Fruit fly (Drosophila melanogaster): ENCODE data around the gene CG17721.

CG17721 gene

DNA sequence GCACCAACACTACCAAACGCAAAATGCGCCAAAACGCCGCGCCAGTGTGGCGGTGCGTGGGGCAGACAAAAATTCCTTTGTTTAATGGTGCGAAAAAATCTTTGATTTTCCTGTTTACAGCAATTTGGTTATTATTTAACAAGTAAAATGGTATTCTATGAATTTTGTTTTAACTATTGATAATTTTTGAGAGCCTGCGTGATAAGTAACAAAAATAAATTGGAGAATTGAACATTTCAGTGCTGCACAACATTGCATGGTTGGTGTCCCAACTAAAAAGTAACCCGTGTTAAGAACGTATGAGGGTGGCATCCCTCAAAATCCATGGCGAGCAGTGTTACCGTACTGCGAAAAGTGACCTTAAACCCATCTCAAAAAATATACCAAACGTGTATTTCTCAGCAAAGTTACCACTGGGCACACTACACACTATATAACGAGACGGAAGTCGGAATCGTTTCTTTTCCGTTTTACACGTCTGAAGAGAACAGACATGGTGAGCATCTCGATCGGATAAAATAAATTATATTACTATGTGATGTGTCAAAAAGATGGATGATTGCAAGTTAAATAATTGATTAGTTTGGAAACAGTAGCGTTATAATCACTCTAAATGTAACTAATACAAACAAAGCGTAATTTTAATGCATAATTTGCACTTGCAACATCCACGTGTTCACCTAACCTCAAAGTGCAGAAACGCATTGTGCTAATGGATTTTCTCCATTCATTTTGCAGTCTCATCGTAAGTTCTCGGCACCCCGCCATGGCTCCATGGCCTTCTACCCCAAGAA, 13.3 kb upstream of the CG17721 start, which contains the start of the genes CG6693 and RpL3 (continued):
- TF ChIP-seq CG7987 (GFP tag; optimal IDR thresholded peaks at IDR 0.05) (peak; percentile 95), CG11696 (GFP tag; IDR thresholded peaks at IDR 0.05) (peak; percentile 72), sisA (GFP tag; IDR thresholded peaks at IDR 0.05) (no peak), MBD-R2 (GFP tag; IDR thresholded peaks at IDR 0.05) (peak; percentile 53), CG15514 (GFP tag; optimal IDR thresholded peaks at IDR 0.05) (peak; percentile 87), CG17912 (GFP tag; optimal IDR thresholded peaks at IDR 0.05) (peak; percentile 76), ERR (GFP tag; optimal IDR thresholded peaks at IDR 0.05) (peak; percentile 47), CG4282 (GFP tag; optimal IDR thresholded peaks at IDR 0.05) (peak; percentile 5), pum (GFP tag; optimal IDR thresholded peaks at IDR 0.05) (no peak), gro (GFP tag; optimal IDR thresholded peaks at IDR 0.05) (peak; percentile 87), CG14014 (GFP tag; IDR thresholded peaks at IDR 0.05) (peak; percentile 72; the same call in 1 of the 2 replicates), CG18619 (GFP tag; optimal IDR thresholded peaks at IDR 0.05) (peak; percentile 80), Spps (tag; optimal IDR thresholded peaks at IDR 0.05) (peak; percentile 56), CG17328 (GFP tag; IDR thresholded peaks at IDR 0.05) (peak; percentile 63), CG10267 (tag; optimal IDR thresholded peaks at IDR 0.05) (peak; percentile 96), CG1233 (GFP tag; optimal IDR thresholded peaks at IDR 0.05) (peak; percentile 79), Awh (GFP tag; IDR thresholded peaks at IDR 0.05) (peak; percentile 84; the same call in 1 of the 2 replicates), CG11398 (GFP tag; optimal IDR thresholded peaks at IDR 0.05) (peak; percentile 55), Mrtf (GFP tag; IDR thresholded peaks at IDR 0.05) (peak; percentile 51; the same call in 1 of the 3 replicates)

DNA sequence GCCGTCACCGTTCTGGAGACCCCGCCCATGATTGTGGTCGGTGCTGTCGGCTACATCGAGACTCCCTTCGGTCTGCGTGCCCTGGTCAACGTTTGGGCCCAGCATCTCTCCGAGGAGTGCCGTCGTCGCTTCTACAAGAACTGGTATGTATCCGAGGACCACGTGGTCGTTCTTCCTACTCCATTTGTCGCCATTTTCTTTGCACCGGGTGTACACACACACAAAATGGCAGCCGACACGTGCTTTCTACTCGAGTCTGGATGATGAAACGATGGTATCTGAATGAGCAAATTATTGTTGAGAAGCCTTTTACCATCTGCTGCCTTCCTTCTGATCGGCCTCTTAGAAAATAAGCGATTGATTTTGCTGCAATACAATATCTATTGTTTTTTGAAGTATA, 12.4 kb upstream of the CG17721 start:
- TF ChIP-seq twi (tag; optimal IDR thresholded peaks at IDR 0.05) (peak; percentile 17), CG1602 (GFP tag; optimal IDR thresholded peaks at IDR 0.05) (no peak), CG11723 (GFP tag; optimal IDR thresholded peaks at IDR 0.05) (no peak), eyg (GFP tag; optimal IDR thresholded peaks at IDR 0.05) (no peak), ro (GFP tag; IDR thresholded peaks at IDR 0.05) (no peak), ind (GFP tag; optimal IDR thresholded peaks at IDR 0.05) (no peak), Nf-YA (GFP tag; IDR thresholded peaks at IDR 0.05) (no peak), phol (tag; optimal IDR thresholded peaks at IDR 0.05) (peak; percentile 92), tx (GFP tag; optimal IDR thresholded peaks at IDR 0.05) (no peak), Sry-δ (GFP tag; optimal IDR thresholded peaks at IDR 0.05) (no peak), D (optimal IDR thresholded peaks at IDR 0.05) (no peak), D (GFP tag; optimal IDR thresholded peaks at IDR 0.05) (no peak), ci (GFP tag; IDR thresholded peaks at IDR 0.05) (no peak), CG2712 (tag; optimal IDR thresholded peaks at IDR 0.05) (no peak), pum (GFP tag; optimal IDR thresholded peaks at IDR 0.05) (no peak), Ssrp (tag; optimal IDR thresholded peaks at IDR 0.05) (no peak), vvl (GFP tag; IDR thresholded peaks at IDR 0.05) (no peak), CG31224 (GFP tag; IDR thresholded peaks at IDR 0.05) (no peak), cato (GFP tag; optimal IDR thresholded peaks at IDR 0.05; ENCODE audit: borderline replicate concordance) (no peak), CG32767 (GFP tag; IDR thresholded peaks at IDR 0.05) (peak; percentile 56; the same call in 1 of the 2 replicates), CG4360 (GFP tag; IDR thresholded peaks at IDR 0.05) (peak; percentile 12; the same call in 1 of the 2 replicates), dm (GFP tag; optimal IDR thresholded peaks at IDR 0.05) (peak; percentile 50), tio (GFP tag; optimal IDR thresholded peaks at IDR 0.05) (no peak), ken (GFP tag; IDR thresholded peaks at IDR 0.05) (no peak), CG32772 (GFP tag; IDR thresholded peaks at IDR 0.05) (no peak)
